Worm (Caenorhabditis elegans): ENCODE results near the gene frpr-1.
A peak's percentile ranks its signal among the peaks of the same experiment; 100 is the strongest.

frpr-1 gene

DNA sequence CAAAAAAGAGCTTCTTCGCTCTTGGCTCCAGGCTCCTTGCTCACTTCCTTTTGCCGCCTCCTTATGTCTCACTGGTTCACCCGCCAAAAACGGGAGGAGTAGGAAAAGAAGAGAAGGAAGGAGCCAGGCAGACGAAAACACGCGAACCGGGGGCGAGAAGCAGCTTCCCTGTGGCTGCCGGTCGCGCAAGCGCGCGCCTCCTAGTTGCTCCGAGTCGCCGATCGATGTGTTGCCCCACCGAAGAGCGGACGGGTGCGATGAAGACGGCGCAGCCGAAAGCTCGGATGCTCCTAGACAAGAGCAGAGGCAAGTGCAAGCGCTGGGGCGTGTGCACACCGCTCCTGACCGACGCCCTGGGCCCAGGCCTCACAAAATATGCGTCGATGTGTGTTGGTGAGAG is 34.1 kb upstream of the frpr-1 start:
- TF ChIP-seq php-3 (GFP tag; IDR thresholded peaks at IDR 0.05): peak; percentile 33; the same call in 1 of the 2 replicates
- no peak for TF ChIP-seq mxl-2 (GFP tag; conservative IDR thresholded peaks at IDR 0.05)
- no peak for TF ChIP-seq daf-19 (GFP tag; conservative IDR thresholded peaks at IDR 0.05)
- TF ChIP-seq ceh-32 (tag; optimal IDR thresholded peaks at IDR 0.05; ENCODE audit: poor library complexity): no peak
- peak; percentile 58; the same call in 1 of the 2 replicates for TF ChIP-seq ceh-20 (GFP tag; IDR thresholded peaks at IDR 0.05)
- TF ChIP-seq mdt-29 (GFP tag; IDR thresholded peaks at IDR 0.05): no peak
- TF ChIP-seq unc-62 (GFP tag; optimal IDR thresholded peaks at IDR 0.05 in 1 of 2): no peak
- TF ChIP-seq unc-62 (tag; optimal IDR thresholded peaks at IDR 0.05): no peak
- no peak for TF ChIP-seq sdz-12 (GFP tag; optimal IDR thresholded peaks at IDR 0.05)
- TF ChIP-seq egl-27 (tag; optimal IDR thresholded peaks at IDR 0.05): no peak
- TF ChIP-seq ztf-7 (tag; optimal IDR thresholded peaks at IDR 0.05): no peak
- no peak for TF ChIP-seq jun-1 (tag; optimal IDR thresholded peaks at IDR 0.05)
- TF ChIP-seq ama-1 (optimal IDR thresholded peaks at IDR 0.05): no peak
- no peak for TF ChIP-seq R02D3.7 (tag; optimal IDR thresholded peaks at IDR 0.05)
- no peak for TF ChIP-seq daf-12 (tag; optimal IDR thresholded peaks at IDR 0.05)
- no peak for TF ChIP-seq F10B5.3 (tag; optimal IDR thresholded peaks at IDR 0.05)
- TF ChIP-seq nhr-6 (tag; optimal IDR thresholded peaks at IDR 0.05): no peak
- TF ChIP-seq aly-2 (tag; optimal IDR thresholded peaks at IDR 0.05): no peak
- TF ChIP-seq fos-1 (tag; optimal IDR thresholded peaks at IDR 0.05): no peak
- TF ChIP-seq F37D6.2 (tag; optimal IDR thresholded peaks at IDR 0.05): peak; percentile 91
- TF ChIP-seq zfp-3 (GFP tag; conservative IDR thresholded peaks at IDR 0.05): no peak
- peak; percentile 24 for TF ChIP-seq spr-1 (tag; optimal IDR thresholded peaks at IDR 0.05)
- no peak for TF ChIP-seq cey-2 (tag; optimal IDR thresholded peaks at IDR 0.05; ENCODE audit: borderline replicate concordance, insufficient read depth)
- no peak for TF ChIP-seq Y48G9A.11 (GFP tag; IDR thresholded peaks at IDR 0.05)
- TF ChIP-seq tra-1 (GFP tag; IDR thresholded peaks at IDR 0.05): no peak
- no peak for TF ChIP-seq T20F7.1 (GFP tag; optimal IDR thresholded peaks at IDR 0.05)
- TF ChIP-seq rbr-2 (tag; optimal IDR thresholded peaks at IDR 0.05): peak; percentile 82
- no peak for TF ChIP-seq lin-1 (GFP tag; IDR thresholded peaks at IDR 0.05)
- TF ChIP-seq nhr-25 (tag; optimal IDR thresholded peaks at IDR 0.05; ENCODE audit: borderline replicate concordance, insufficient read depth): no peak
- no peak for TF ChIP-seq ces-1 (GFP tag; optimal IDR thresholded peaks at IDR 0.05)
- TF ChIP-seq nhr-10 (tag; optimal IDR thresholded peaks at IDR 0.05): no peak
- no peak for TF ChIP-seq Y105C5A.15 (GFP tag; IDR thresholded peaks at IDR 0.05)
- TF ChIP-seq fkh-10 (GFP tag; optimal IDR thresholded peaks at IDR 0.05): peak; percentile 25
- peak; percentile 87 for TF ChIP-seq egl-43 (GFP tag; IDR thresholded peaks at IDR 0.05)
- no peak for TF ChIP-seq dmd-8 (GFP tag; IDR thresholded peaks at IDR 0.05)
- no peak for TF ChIP-seq zip-2 (tag; optimal IDR thresholded peaks at IDR 0.05)
- TF ChIP-seq zfp-2 (tag; optimal IDR thresholded peaks at IDR 0.05): no peak
- no peak for TF ChIP-seq Y75B8A.6 (GFP tag; IDR thresholded peaks at IDR 0.05)
- TF ChIP-seq mes-2 (tag; optimal IDR thresholded peaks at IDR 0.05; ENCODE audit: poor library complexity, severe bottlenecking): no peak
- peak; percentile 99 for TF ChIP-seq set-16 (GFP tag; IDR thresholded peaks at IDR 0.05)
- TF ChIP-seq mep-1 (tag; optimal IDR thresholded peaks at IDR 0.05): peak; percentile 74
- TF ChIP-seq ctbp-1 (GFP tag; IDR thresholded peaks at IDR 0.05): peak; percentile 74
- TF ChIP-seq dpl-1 (GFP tag; optimal IDR thresholded peaks at IDR 0.05): no peak
- no peak for TF ChIP-seq attf-4 (tag; optimal IDR thresholded peaks at IDR 0.05)
- TF ChIP-seq nhr-237 (tag; optimal IDR thresholded peaks at IDR 0.05): no peak
- TF ChIP-seq dve-1 (tag; optimal IDR thresholded peaks at IDR 0.05; ENCODE audit: insufficient read depth): no peak
- no peak for TF ChIP-seq F44E2.7 (GFP tag; IDR thresholded peaks at IDR 0.05)
- TF ChIP-seq duxl-1 (tag; optimal IDR thresholded peaks at IDR 0.05; ENCODE audit: poor library complexity): no peak
- TF ChIP-seq madf-9 (GFP tag; conservative IDR thresholded peaks at IDR 0.05): peak; percentile 46; the same call in 1 of the 2 replicates
- TF ChIP-seq nhr-11 (tag; optimal IDR thresholded peaks at IDR 0.05): no peak
- no peak for TF ChIP-seq nhr-77 (tag; optimal IDR thresholded peaks at IDR 0.05)
- TF ChIP-seq nhr-28 (tag; optimal IDR thresholded peaks at IDR 0.05): no peak
